Fruit fly (Drosophila melanogaster) whole organism, adult: Measurements from ENCODE around the gene Ocho.

Experiments used
- cic ChIP-seq: fragments of 200-800 bp; sonication (Bioruptor generic); optimal IDR thresholded peaks from 2 replicates; lab custom pipeline; 2017; ENCODE audit warnings: missing biosample characterization, mild to moderate bottlenecking, missing genetic modification characterization, moderate library complexity
- tj ChIP-seq: fragments of 200-800 bp; sonication (Bioruptor generic); optimal IDR thresholded peaks from 3 replicates; lab custom pipeline; 2017; ENCODE audit warnings: missing biosample characterization, mild to moderate bottlenecking, missing genetic modification characterization, moderate library complexity

dm6 chr3L:14957033-14957328 lies 17.7 kb upstream of the Ocho start:
- no peak for TF ChIP-seq cic
- no peak for TF ChIP-seq tj
